Worm (Caenorhabditis elegans): ENCODE measurements around the gene nhr-65.

ce11 chrV:18802077-18802476 is 37.0 kb upstream of the nhr-65 start, which contains the start of gene C54E10.11:
- TF ChIP-seq dao-5 (tag; optimal IDR thresholded peaks at IDR 0.05) (no peak), him-1 (tag; optimal IDR thresholded peaks at IDR 0.05) (no peak)
